Worm (Caenorhabditis elegans) whole organism, L3 larva: ENCODE measurements around the gene Y69E1A.3.

Experiments used
- R02D3.7 ChIP-seq: fragments of 150-350 bp; optimal IDR thresholded peaks from 2 replicates; lab custom pipeline; 2014; ENCODE audit warnings: missing biosample characterization, missing genetic modification characterization
- ZK546.5 ChIP-seq: sonication (generic microtip); optimal IDR thresholded peaks from 2 replicates; lab custom pipeline; 2017; ENCODE audit warnings: missing biosample characterization, missing genetic modification characterization
- aly-2 ChIP-seq: fragments of 150-350 bp; optimal IDR thresholded peaks from 2 replicates; lab custom pipeline; 2014; ENCODE audit warnings: missing biosample characterization, missing genetic modification characterization
- ama-1 ChIP-seq: fragments of 150-350 bp; optimal IDR thresholded peaks from 2 replicates; lab custom pipeline; 2018
- ceh-16 ChIP-seq: sonication (generic microtip); optimal IDR thresholded peaks from 2 replicates; lab custom pipeline; 2017; ENCODE audit warnings: missing biosample characterization, missing genetic modification characterization
- ceh-28 ChIP-seq: fragments of 150-350 bp; optimal IDR thresholded peaks from 2 replicates; lab custom pipeline; 2014; ENCODE audit warnings: missing biosample characterization, missing genetic modification reagents, missing genetic modification characterization
- ceh-82 ChIP-seq: fragments of 150-350 bp; optimal IDR thresholded peaks from 2 replicates; lab custom pipeline; 2014; ENCODE audit warnings: missing biosample characterization, missing genetic modification characterization
- ceh-9 ChIP-seq: sonication (generic microtip); optimal IDR thresholded peaks from 2 replicates; lab custom pipeline; 2018; ENCODE audit warnings: missing biosample characterization, missing genetic modification characterization
- daf-12 ChIP-seq: fragments of 150-350 bp; optimal IDR thresholded peaks from 2 replicates; lab custom pipeline; 2014; ENCODE audit warnings: missing biosample characterization, missing genetic modification reagents, missing genetic modification characterization
- egl-27 ChIP-seq: sonication (generic microtip); optimal IDR thresholded peaks from 4 replicates; lab custom pipeline; 2017; ENCODE audit warnings: missing biosample characterization, missing genetic modification reagents, missing genetic modification characterization
- egl-5 ChIP-seq: fragments of 150-350 bp; optimal IDR thresholded peaks from 2 replicates; lab custom pipeline; 2017; ENCODE audit warnings: missing biosample characterization, missing genetic modification reagents, missing genetic modification characterization, inconsistent platforms
- elt-1 ChIP-seq: fragments of 150-350 bp; optimal IDR thresholded peaks from 2 replicates; lab custom pipeline; 2014; ENCODE audit warnings: missing biosample characterization, missing genetic modification characterization
- elt-2 ChIP-seq: sonication (generic microtip); optimal IDR thresholded peaks from 2 replicates; lab custom pipeline; 2016; ENCODE audit warnings: missing genetic modification reagents, mild to moderate bottlenecking, missing genetic modification characterization, missing compliant biosample characterization
- elt-3 ChIP-seq, 3 experiments: fragments of 150-350 bp in 1 of 3; sonication (generic microtip) in 2 of 3; optimal IDR thresholded peaks; 2 replicates in 2 of 3; 4 replicates in 1 of 3; lab custom pipeline; 2014 to 2017; ENCODE audit warnings: missing biosample characterization in 3 of 3, missing genetic modification characterization in 3 of 3
- eor-1 ChIP-seq, 2 experiments: fragments of 150-350 bp; optimal IDR thresholded peaks; 2 replicates each; lab custom pipeline; 2014 to 2018; ENCODE audit warnings: missing biosample characterization in 2 of 2, missing genetic modification characterization in 2 of 2
- fkh-10 ChIP-seq: sonication (generic microtip); optimal IDR thresholded peaks from 2 replicates; lab custom pipeline; 2017; ENCODE audit warnings: missing biosample characterization, missing genetic modification reagents, missing genetic modification characterization
- fkh-2 ChIP-seq: fragments of 150-350 bp; optimal IDR thresholded peaks from 2 replicates; lab custom pipeline; 2014; ENCODE audit warnings: missing biosample characterization, missing genetic modification reagents, missing genetic modification characterization
- fos-1 ChIP-seq: fragments of 150-350 bp; optimal IDR thresholded peaks from 2 replicates; lab custom pipeline; 2014; ENCODE audit warnings: missing biosample characterization, missing genetic modification characterization
- hmg-11 ChIP-seq: sonication (generic microtip); optimal IDR thresholded peaks from 2 replicates; lab custom pipeline; 2016; ENCODE audit warnings: missing genetic modification characterization, missing compliant biosample characterization
- jun-1 ChIP-seq: fragments of 150-350 bp; optimal IDR thresholded peaks from 2 replicates; lab custom pipeline; 2014; ENCODE audit warnings: missing biosample characterization, missing genetic modification reagents, missing genetic modification characterization
- lin-15B ChIP-seq: fragments of 150-350 bp; optimal IDR thresholded peaks from 2 replicates; lab custom pipeline; 2014; ENCODE audit warnings: missing biosample characterization, missing genetic modification characterization
- lin-39 ChIP-seq: fragments of 150-350 bp; optimal IDR thresholded peaks from 2 replicates; lab custom pipeline; 2018; ENCODE audit warnings: missing biosample characterization, missing genetic modification reagents, missing genetic modification characterization
- lsy-12 ChIP-seq: sonication (generic microtip); optimal IDR thresholded peaks from 2 replicates; lab custom pipeline; 2016; ENCODE audit warnings: mild to moderate bottlenecking, missing genetic modification characterization, missing compliant biosample characterization
- mdl-1 ChIP-seq: fragments of 150-350 bp; optimal IDR thresholded peaks from 2 replicates; lab custom pipeline; 2014; ENCODE audit warnings: missing biosample characterization, missing genetic modification characterization
- mml-1 ChIP-seq: fragments of 150-350 bp; sonication (generic microtip); optimal IDR thresholded peaks from 3 replicates; lab custom pipeline; 2014; ENCODE audit warnings: missing biosample characterization, missing genetic modification characterization
- nfya-1 ChIP-seq: sonication (generic microtip); optimal IDR thresholded peaks from 2 replicates; lab custom pipeline; 2017; ENCODE audit warnings: missing genetic modification characterization, mild to moderate bottlenecking, missing compliant biosample characterization, antibody characterized with exemption, moderate library complexity; ENCODE audit not compliant: insufficient read depth
- nhr-11 ChIP-seq: fragments of 150-350 bp; optimal IDR thresholded peaks from 2 replicates; lab custom pipeline; 2014; ENCODE audit warnings: missing biosample characterization, missing genetic modification characterization
- nhr-12 ChIP-seq: fragments of 150-350 bp; optimal IDR thresholded peaks from 2 replicates; lab custom pipeline; 2014; ENCODE audit warnings: missing biosample characterization, missing genetic modification characterization
- nhr-23 ChIP-seq: fragments of 150-350 bp; optimal IDR thresholded peaks from 2 replicates; lab custom pipeline; 2014; ENCODE audit warnings: missing biosample characterization, missing genetic modification reagents, missing genetic modification characterization
- nhr-237 ChIP-seq: fragments of 150-350 bp; optimal IDR thresholded peaks from 2 replicates; lab custom pipeline; 2014; ENCODE audit warnings: missing biosample characterization, missing genetic modification characterization
- nhr-25 ChIP-seq: sonication (generic microtip); optimal IDR thresholded peaks from 2 replicates; lab custom pipeline; 2017; ENCODE audit warnings: missing biosample characterization, missing genetic modification characterization
- nhr-28 ChIP-seq: fragments of 150-350 bp; optimal IDR thresholded peaks from 2 replicates; lab custom pipeline; 2014; ENCODE audit warnings: missing biosample characterization, missing genetic modification characterization
- nhr-43 ChIP-seq: sonication (generic microtip); optimal IDR thresholded peaks from 2 replicates; lab custom pipeline; 2016; ENCODE audit warnings: mild to moderate bottlenecking, missing genetic modification characterization, missing compliant biosample characterization; ENCODE audit not compliant: poor library complexity, severe bottlenecking
- nhr-67 ChIP-seq: fragments of 150-350 bp; optimal IDR thresholded peaks from 2 replicates; lab custom pipeline; 2014; ENCODE audit warnings: missing biosample characterization, missing genetic modification characterization
- nhr-76 ChIP-seq: fragments of 150-350 bp; sonication (generic microtip); optimal IDR thresholded peaks from 5 replicates; lab custom pipeline; 2014; ENCODE audit warnings: missing biosample characterization, missing genetic modification characterization
- pha-4 ChIP-seq: fragments of 150-350 bp; optimal IDR thresholded peaks from 2 replicates; lab custom pipeline; 2014; ENCODE audit warnings: missing biosample characterization, missing genetic modification reagents, missing genetic modification characterization
- pqm-1 ChIP-seq: fragments of 150-350 bp; optimal IDR thresholded peaks from 2 replicates; lab custom pipeline; 2017; ENCODE audit warnings: missing biosample characterization, missing genetic modification characterization, inconsistent platforms
- sea-2 ChIP-seq: fragments of 150-350 bp; sonication (generic microtip); optimal IDR thresholded peaks from 4 replicates; lab custom pipeline; 2014; ENCODE audit warnings: missing biosample characterization, missing genetic modification reagents, missing genetic modification characterization
- skn-1 ChIP-seq: fragments of 150-350 bp; optimal IDR thresholded peaks from 2 replicates; lab custom pipeline; 2014; ENCODE audit warnings: missing biosample characterization, missing genetic modification characterization
- snpc-4 ChIP-seq: fragments of 150-350 bp; optimal IDR thresholded peaks from 2 replicates; lab custom pipeline; 2014; ENCODE audit warnings: missing biosample characterization, missing genetic modification characterization
- tbx-2 ChIP-seq: sonication (generic microtip); optimal IDR thresholded peaks from 2 replicates; lab custom pipeline; 2016; ENCODE audit warnings: mild to moderate bottlenecking, missing genetic modification characterization, missing compliant biosample characterization
- unc-39 ChIP-seq: sonication (generic microtip); optimal IDR thresholded peaks from 4 replicates; lab custom pipeline; 2017; ENCODE audit warnings: missing biosample characterization, missing genetic modification characterization
- unc-62 ChIP-seq: fragments of 150-350 bp; sonication (generic microtip); optimal IDR thresholded peaks from 4 replicates; lab custom pipeline; 2014; ENCODE audit warnings: missing biosample characterization, missing genetic modification reagents, missing genetic modification characterization
- zag-1 ChIP-seq: fragments of 150-350 bp; optimal IDR thresholded peaks from 2 replicates; lab custom pipeline; 2014; ENCODE audit warnings: missing biosample characterization, missing genetic modification characterization
- ztf-11 ChIP-seq: fragments of 150-350 bp; optimal IDR thresholded peaks from 2 replicates; lab custom pipeline; 2014; ENCODE audit warnings: missing biosample characterization, missing genetic modification characterization
- ztf-4 ChIP-seq: fragments of 150-350 bp; optimal IDR thresholded peaks from 2 replicates; lab custom pipeline; 2014; ENCODE audit warnings: missing biosample characterization, missing genetic modification characterization

Gene Y69E1A.3

DNA sequence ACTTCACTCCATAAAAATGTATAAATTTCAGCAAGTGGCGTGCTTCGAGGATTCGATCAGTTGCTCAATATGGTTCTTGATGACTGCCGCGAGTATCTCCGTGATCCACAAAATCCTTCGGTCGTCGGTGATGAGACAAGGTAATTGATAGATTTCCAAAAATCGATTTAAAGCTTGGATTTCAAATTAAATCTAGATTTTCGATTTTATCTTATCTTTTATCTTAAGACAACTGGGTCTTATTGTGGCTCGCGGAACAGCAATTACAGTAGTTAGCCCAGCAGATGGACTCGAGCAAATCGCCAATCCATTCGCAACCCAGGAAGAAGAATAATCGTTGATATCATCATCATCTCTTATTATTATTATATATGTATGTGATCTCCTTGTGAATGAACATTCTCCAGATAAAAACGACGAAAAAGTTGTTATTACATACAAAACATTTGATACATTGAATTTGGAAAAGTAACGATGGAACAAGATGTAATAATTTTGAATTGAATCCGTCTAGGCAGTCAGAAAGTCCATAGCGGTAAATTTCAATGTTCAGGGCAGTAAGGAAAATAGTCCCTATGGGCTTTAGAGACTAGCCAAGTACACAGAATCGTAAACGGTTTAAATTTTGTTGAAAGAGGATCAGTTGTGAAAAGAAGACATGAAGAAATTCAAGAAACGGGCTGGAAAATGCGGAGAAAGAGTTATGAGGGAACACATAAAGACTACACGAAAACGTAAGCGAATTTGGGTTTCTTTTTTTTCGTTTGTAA is 18.1 kb upstream of the Y69E1A.3 start:
- TF ChIP-seq unc-39: no peak
- peak; percentile 26 for TF ChIP-seq lsy-12 (tag; lab: Kevin White, UChicago)
- no peak for TF ChIP-seq skn-1 (tag; lab: Kevin White, UChicago)
- no peak for TF ChIP-seq pha-4 (tag; lab: Kevin White, UChicago)
- TF ChIP-seq nhr-43 (tag; lab: Kevin White, UChicago): peak; percentile 32
- no peak for TF ChIP-seq egl-27 (tag; lab: Kevin White, UChicago)
- no peak for TF ChIP-seq ZK546.5 (tag; lab: Kevin White, UChicago)
- TF ChIP-seq ama-1 (lab: Kevin White, UChicago): peak; percentile 90
- TF ChIP-seq elt-2 (tag; lab: Kevin White, UChicago): peak; percentile 47

DNA sequence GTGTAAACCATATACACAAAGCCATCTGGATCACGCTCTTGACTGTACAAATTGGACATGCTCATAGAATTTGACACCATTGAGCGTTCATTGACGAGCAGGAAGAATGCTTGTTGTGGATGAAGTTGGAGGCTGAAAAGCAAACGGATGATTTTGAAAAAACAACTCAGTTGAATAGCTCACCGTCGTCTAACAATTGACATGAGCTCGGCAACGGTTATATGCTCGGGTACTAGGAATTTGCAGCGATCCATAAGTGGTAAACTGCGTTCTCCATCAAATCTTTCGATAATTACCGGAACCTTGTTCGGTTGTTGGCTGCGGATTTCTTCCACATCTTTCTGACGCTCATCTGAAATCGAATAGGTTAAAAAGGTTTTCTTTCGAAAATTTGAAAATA is 17.3 kb upstream of the Y69E1A.3 start:
- no peak for TF ChIP-seq nhr-67 (tag; lab: Kevin White, UChicago)
- no peak for TF ChIP-seq nhr-28 (tag; lab: Kevin White, UChicago)
- no peak for TF ChIP-seq daf-12 (tag; lab: Kevin White, UChicago)
- peak; percentile 68 for TF ChIP-seq ama-1 (lab: Kevin White, UChicago)
- no peak for TF ChIP-seq pqm-1
- TF ChIP-seq fos-1 (tag; lab: Kevin White, UChicago): no peak

DNA sequence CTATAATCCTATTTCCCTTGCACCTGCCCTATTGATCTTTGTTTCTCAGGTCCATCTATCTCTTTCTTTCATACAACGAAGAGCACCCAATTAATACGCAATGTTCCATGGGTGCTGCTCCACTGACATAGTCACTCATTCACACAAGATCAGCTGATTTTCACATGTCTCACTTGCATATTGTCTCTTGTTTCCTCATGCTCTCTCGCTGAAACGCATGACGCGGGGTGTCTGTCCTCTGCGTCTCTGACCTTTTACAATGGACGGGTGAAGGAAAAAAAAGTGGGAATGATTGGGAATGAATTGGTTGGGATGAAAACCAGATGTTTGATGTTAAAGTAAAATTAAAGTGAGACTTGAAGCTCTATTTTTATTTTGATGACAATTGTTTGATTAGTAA is 16.8 kb upstream of the Y69E1A.3 start:
- TF ChIP-seq nhr-43 (tag; lab: Kevin White, UChicago) (peak; percentile 40), nhr-12 (tag; lab: Kevin White, UChicago) (no peak), elt-3 (tag; optimal IDR thresholded peaks at IDR 0.05; lab: Kevin White, UChicago) (peak in 1 of 3 experiments; percentile 17), lin-15B (tag; lab: Kevin White, UChicago) (peak; percentile 26), ztf-11 (no peak), ceh-9 (no peak), unc-39 (no peak), pha-4 (tag; lab: Kevin White, UChicago) (peak; percentile 63), fkh-10 (GFP tag; lab: Kevin White, UChicago) (no peak), daf-12 (tag; lab: Kevin White, UChicago) (no peak), nfya-1 (tag; lab: Kevin White, UChicago) (peak; percentile 90), mml-1 (tag; lab: Kevin White, UChicago) (peak; percentile 81), sea-2 (GFP tag; lab: Kevin White, UChicago) (no peak), nhr-67 (tag; lab: Kevin White, UChicago) (no peak), pqm-1 (peak; percentile 64), snpc-4 (tag; lab: Kevin White, UChicago) (peak; percentile 26), nhr-25 (tag; lab: Kevin White, UChicago) (peak; percentile 40), elt-1 (tag; lab: Kevin White, UChicago) (peak; percentile 32), tbx-2 (tag; lab: Kevin White, UChicago) (peak; percentile 56), fos-1 (tag; lab: Kevin White, UChicago) (no peak), ceh-28 (tag; lab: Kevin White, UChicago) (peak; percentile 65), jun-1 (tag; lab: Kevin White, UChicago) (peak; percentile 75), lsy-12 (tag; lab: Kevin White, UChicago) (peak; percentile 90), nhr-11 (no peak), egl-5 (tag; lab: Kevin White, UChicago) (peak; percentile 95), ama-1 (lab: Kevin White, UChicago) (peak; percentile 80), elt-2 (tag; lab: Kevin White, UChicago) (peak; percentile 59), nhr-28 (tag; lab: Kevin White, UChicago) (no peak), ceh-82 (tag; lab: Kevin White, UChicago) (no peak), nhr-23 (tag; lab: Kevin White, UChicago) (peak; percentile 80), ZK546.5 (tag; lab: Kevin White, UChicago) (no peak), unc-62 (GFP tag; lab: Kevin White, UChicago) (peak; percentile 57), nhr-76 (tag; lab: Kevin White, UChicago) (no peak), aly-2 (tag; lab: Kevin White, UChicago) (no peak), ztf-4 (peak; percentile 65), hmg-11 (tag; lab: Kevin White, UChicago) (no peak), R02D3.7 (tag; lab: Kevin White, UChicago) (no peak), egl-27 (tag; lab: Kevin White, UChicago) (peak; percentile 53), ceh-16 (tag; lab: Kevin White, UChicago) (no peak), eor-1 (tag; optimal IDR thresholded peaks at IDR 0.05; lab: Kevin White, UChicago) (peak in 1 of 2 experiments; percentile 32), zag-1 (tag; lab: Kevin White, UChicago) (no peak), skn-1 (tag; lab: Kevin White, UChicago) (no peak), nhr-237 (tag; lab: Kevin White, UChicago) (no peak), mdl-1 (tag; lab: Kevin White, UChicago) (peak; percentile 60), fkh-2 (tag; lab: Kevin White, UChicago) (no peak), lin-39 (tag; lab: Kevin White, UChicago) (peak; percentile 43)
